Fruit fly (Drosophila melanogaster): Measurements from ENCODE around the gene CG10098.

Gene CG10098

dm6 chr3R:7086377-7087200, 37.8 kb upstream of the CG10098 start, which contains the start of gene alphaTub84B (continued):
- TF ChIP-seq Ptx1 (GFP tag; IDR thresholded peaks at IDR 0.05) (0 out of 2 replicates have a peak, but pooled peaks have one; percentile 16), D19A (tag; optimal IDR thresholded peaks at IDR 0.05) (peak; percentile 13), crol (GFP tag; IDR thresholded peaks at IDR 0.05) (no peak), YL-1 (GFP tag; optimal IDR thresholded peaks at IDR 0.05) (peak; percentile 90), luna (GFP tag; optimal IDR thresholded peaks at IDR 0.05) (peak; percentile 58), CG8290 (GFP tag; optimal IDR thresholded peaks at IDR 0.05) (peak; percentile 46), CG8290 (tag; optimal IDR thresholded peaks at IDR 0.05) (peak; percentile 59 to 93), Lim3 (GFP tag; IDR thresholded peaks at IDR 0.05) (no peak), lov (optimal IDR thresholded peaks at IDR 0.05) (no peak), lov (GFP tag; IDR thresholded peaks at IDR 0.05) (peak; percentile 88), CG7271 (tag; optimal IDR thresholded peaks at IDR 0.05) (peak; percentile 35), CG6654 (GFP tag; optimal IDR thresholded peaks at IDR 0.05) (no peak), Xrp1 (GFP tag; IDR thresholded peaks at IDR 0.05) (0 out of 2 replicates have a peak, but pooled peaks have one; percentile 31), gsb (GFP tag; IDR thresholded peaks at IDR 0.05) (peak; percentile 60), mirr (GFP tag; optimal IDR thresholded peaks at IDR 0.05) (peak; percentile 81), vfl (GFP tag; optimal IDR thresholded peaks at IDR 0.05) (peak; percentile 67), Ets97D (GFP tag; optimal IDR thresholded peaks at IDR 0.05) (peak; percentile 62), Usf (GFP tag; optimal IDR thresholded peaks at IDR 0.05) (no peak), kay (GFP tag; optimal IDR thresholded peaks at IDR 0.05) (peak; percentile 90), vvl (GFP tag; IDR thresholded peaks at IDR 0.05) (peak; percentile 88), knrl (GFP tag; IDR thresholded peaks at IDR 0.05; ENCODE audit: partially characterized antibody) (peak; percentile 35; the same call in 1 of the 3 replicates), ase (GFP tag; IDR thresholded peaks at IDR 0.05) (peak; percentile 46; the same call in 1 of the 3 replicates), CG15073 (GFP tag; optimal IDR thresholded peaks at IDR 0.05) (no peak), HLH54F (GFP tag; optimal IDR thresholded peaks at IDR 0.05) (peak; percentile 55), MESR4 (GFP tag; optimal IDR thresholded peaks at IDR 0.05) (peak; percentile 95), hb (GFP tag; IDR thresholded peaks at IDR 0.05; ENCODE audit: partially characterized antibody) (0 out of 3 replicates have a peak, but pooled peaks have one; percentile 41), HLHmδ (GFP tag; optimal IDR thresholded peaks at IDR 0.05) (peak; percentile 95), Aef1 (GFP tag; IDR thresholded peaks at IDR 0.05) (peak; percentile 15; the same call in 2 of the 3 replicates), CG12744 (GFP tag; optimal IDR thresholded peaks at IDR 0.05) (peak; percentile 56), amos (GFP tag; IDR thresholded peaks at IDR 0.05; ENCODE audit: partially characterized antibody) (peak; percentile 68), ken (GFP tag; IDR thresholded peaks at IDR 0.05) (peak; percentile 70; the same call in 2 of the 3 replicates), CG30431 (GFP tag; optimal IDR thresholded peaks at IDR 0.05) (no peak), Pdp1 (GFP tag; optimal IDR thresholded peaks at IDR 0.05) (peak; percentile 63 to 79), Side (GFP tag; optimal IDR thresholded peaks at IDR 0.05) (peak; percentile 65), CG3838 (GFP tag; optimal IDR thresholded peaks at IDR 0.05) (no peak), CG32772 (GFP tag; IDR thresholded peaks at IDR 0.05) (peak; percentile 51; the same call in 1 of the 2 replicates), fu2 (GFP tag; optimal IDR thresholded peaks at IDR 0.05) (peak; percentile 41), ato (GFP tag; IDR thresholded peaks at IDR 0.05; ENCODE audit: partially characterized antibody) (peak; percentile 76), BtbVII (GFP tag; optimal IDR thresholded peaks at IDR 0.05) (peak; percentile 91), sd (tag; optimal IDR thresholded peaks at IDR 0.05) (peak; percentile 79), ewg (GFP tag; optimal IDR thresholded peaks at IDR 0.05) (peak; percentile 42), HHEX (GFP tag; optimal IDR thresholded peaks at IDR 0.05) (peak; percentile 74), CG33213 (GFP tag; optimal IDR thresholded peaks at IDR 0.05) (peak; percentile 87), ci (GFP tag; IDR thresholded peaks at IDR 0.05) (peak; percentile 89), ems (GFP tag; optimal IDR thresholded peaks at IDR 0.05) (peak; percentile 55), CG11398 (GFP tag; optimal IDR thresholded peaks at IDR 0.05) (peak; percentile 64), corto (GFP tag; optimal IDR thresholded peaks at IDR 0.05) (no peak), CG31388 (GFP tag; optimal IDR thresholded peaks at IDR 0.05) (no peak), CG2129 (GFP tag; IDR thresholded peaks at IDR 0.05; ENCODE audit: partially characterized antibody) (no peak)
